Worm (Caenorhabditis elegans): Measurements from ENCODE around the gene F47B10.3.

The F47B10.3 gene

ce11 chrX:10913981-10914380 is 22.0 kb downstream of the F47B10.3 start, which contains the start of gene F47B10.9:
TSS of gene F47B10.9 (minus strand) at chrX:10914081.
- TF ChIP-seq mls-2 (tag; optimal IDR thresholded peaks at IDR 0.05) (no peak), nhr-28 (tag; optimal IDR thresholded peaks at IDR 0.05) (no peak), nhr-76 (tag; optimal IDR thresholded peaks at IDR 0.05) (no peak), unc-120 (tag; optimal IDR thresholded peaks at IDR 0.05; ENCODE audit: poor library complexity, severe bottlenecking) (no peak), ceh-43 (GFP tag; optimal IDR thresholded peaks at IDR 0.05) (no peak), elt-1 (tag; optimal IDR thresholded peaks at IDR 0.05; ENCODE audit: borderline replicate concordance, insufficient read depth) (no peak), cnd-1 (tag; optimal IDR thresholded peaks at IDR 0.05) (no peak), drap-1 (GFP tag; optimal IDR thresholded peaks at IDR 0.05) (no peak), lin-32 (GFP tag; optimal IDR thresholded peaks at IDR 0.05) (no peak), mab-5 (tag; optimal IDR thresholded peaks at IDR 0.05) (no peak), zip-8 (tag; optimal IDR thresholded peaks at IDR 0.05) (no peak), lin-13 (tag; optimal IDR thresholded peaks at IDR 0.05) (no peak), bed-3 (GFP tag; optimal IDR thresholded peaks at IDR 0.05) (no peak), pha-4 (tag; optimal IDR thresholded peaks at IDR 0.05) (no peak), blmp-1 (tag; optimal IDR thresholded peaks at IDR 0.05) (no peak), ceh-39 (tag; optimal IDR thresholded peaks at IDR 0.05) (no peak), ceh-83 (GFP tag; optimal IDR thresholded peaks at IDR 0.05) (no peak)

ce11 chrX:10914421-10915277 is 22.7 kb downstream of the F47B10.3 start:
- peak; percentile 43 for TF ChIP-seq hlh-1 (tag; optimal IDR thresholded peaks at IDR 0.05)
- no peak for TF ChIP-seq blmp-1 (tag; optimal IDR thresholded peaks at IDR 0.05)

ce11 chrX:10916194-10916593 is 24.2 kb downstream of the F47B10.3 start:
- TF ChIP-seq mep-1 (tag; optimal IDR thresholded peaks at IDR 0.05) = no peak
- no peak for TF ChIP-seq lin-13 (tag; optimal IDR thresholded peaks at IDR 0.05)
- no peak for TF ChIP-seq sem-2 (GFP tag; optimal IDR thresholded peaks at IDR 0.05)
- no peak for TF ChIP-seq ceh-39 (tag; optimal IDR thresholded peaks at IDR 0.05)
- no peak for TF ChIP-seq mab-5 (tag; optimal IDR thresholded peaks at IDR 0.05)
- TF ChIP-seq zip-8 (tag; optimal IDR thresholded peaks at IDR 0.05) = no peak
- TF ChIP-seq blmp-1 (tag; optimal IDR thresholded peaks at IDR 0.05) = no peak
- no peak for TF ChIP-seq lsy-2 (tag; optimal IDR thresholded peaks at IDR 0.05)
- no peak for TF ChIP-seq tbx-8 (GFP tag; optimal IDR thresholded peaks at IDR 0.05)
- TF ChIP-seq nhr-12 (tag; optimal IDR thresholded peaks at IDR 0.05) = no peak
- TF ChIP-seq ztf-11 (tag; optimal IDR thresholded peaks at IDR 0.05) = no peak
- TF ChIP-seq nhr-237 (tag; optimal IDR thresholded peaks at IDR 0.05) = no peak
- TF ChIP-seq mls-2 (tag; optimal IDR thresholded peaks at IDR 0.05) = no peak
- TF ChIP-seq flh-1 (GFP tag; optimal IDR thresholded peaks at IDR 0.05) = no peak
- no peak for TF ChIP-seq drap-1 (GFP tag; optimal IDR thresholded peaks at IDR 0.05)
- no peak for TF ChIP-seq ham-2 (GFP tag; optimal IDR thresholded peaks at IDR 0.05)
- no peak for TF ChIP-seq M03D4.4 (tag; optimal IDR thresholded peaks at IDR 0.05)

ce11 chrX:10919613-10920012 is 27.6 kb downstream of the F47B10.3 start, which contains the start of gene nstp-9:
TSS of gene nstp-9 (minus strand) at chrX:10919713.
- TF ChIP-seq drap-1 (GFP tag; optimal IDR thresholded peaks at IDR 0.05) (no peak), blmp-1 (tag; optimal IDR thresholded peaks at IDR 0.05) (no peak), mep-1 (tag; optimal IDR thresholded peaks at IDR 0.05) (no peak), flh-1 (GFP tag; optimal IDR thresholded peaks at IDR 0.05) (no peak)

DNA sequence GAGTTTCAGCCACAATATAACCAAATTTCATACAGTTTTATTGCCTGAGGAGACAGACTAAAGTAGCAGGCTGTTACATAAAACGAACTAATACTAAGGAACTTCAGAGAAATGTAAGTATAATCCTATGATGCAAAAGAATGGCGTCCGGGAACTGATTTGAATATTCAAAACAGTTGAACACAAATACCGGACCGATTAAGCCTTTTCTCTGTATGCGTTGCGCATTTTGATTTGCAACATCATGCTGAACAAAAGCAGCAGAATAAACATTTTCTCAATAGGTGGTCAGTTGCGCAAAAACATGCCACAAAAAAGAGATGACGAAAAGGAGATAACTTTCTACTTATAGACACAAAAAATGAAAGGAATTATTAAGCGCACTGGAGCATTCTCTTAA is 32.0 kb downstream of the F47B10.3 start:
- TF ChIP-seq ceh-39 (tag; optimal IDR thresholded peaks at IDR 0.05) = no peak
- TF ChIP-seq zip-8 (tag; optimal IDR thresholded peaks at IDR 0.05) = no peak
- TF ChIP-seq tbx-8 (GFP tag; optimal IDR thresholded peaks at IDR 0.05) = no peak
- no peak for TF ChIP-seq lsy-2 (tag; optimal IDR thresholded peaks at IDR 0.05)
- TF ChIP-seq unc-120 (tag; optimal IDR thresholded peaks at IDR 0.05; ENCODE audit: poor library complexity, severe bottlenecking) = no peak
- no peak for TF ChIP-seq ceh-83 (GFP tag; optimal IDR thresholded peaks at IDR 0.05)
- TF ChIP-seq ztf-11 (tag; optimal IDR thresholded peaks at IDR 0.05) = no peak
- no peak for TF ChIP-seq lin-32 (GFP tag; optimal IDR thresholded peaks at IDR 0.05)
- TF ChIP-seq pha-4 (tag; optimal IDR thresholded peaks at IDR 0.05) = no peak
- TF ChIP-seq nhr-2 (tag; optimal IDR thresholded peaks at IDR 0.05) = no peak
- TF ChIP-seq ces-1 (GFP tag; optimal IDR thresholded peaks at IDR 0.05) = no peak
- TF ChIP-seq unc-62 (GFP tag; optimal IDR thresholded peaks at IDR 0.05) = no peak
- TF ChIP-seq unc-39 (tag; optimal IDR thresholded peaks at IDR 0.05) = no peak
- no peak for TF ChIP-seq elt-3 (tag; optimal IDR thresholded peaks at IDR 0.05)
- no peak for TF ChIP-seq mls-2 (tag; optimal IDR thresholded peaks at IDR 0.05)
- no peak for TF ChIP-seq sptf-1 (tag; optimal IDR thresholded peaks at IDR 0.05)
- TF ChIP-seq ham-2 (GFP tag; optimal IDR thresholded peaks at IDR 0.05) = no peak
- no peak for TF ChIP-seq drap-1 (GFP tag; optimal IDR thresholded peaks at IDR 0.05)
